Fruit fly (Drosophila melanogaster) ovary, adult (tissue): ENCODE data around the gene cu.

Experiments
- CG17801 ChIP-seq: fragments of 200-800 bp; optimal IDR thresholded peaks from 2 replicates; lab custom pipeline; 2019; ENCODE audit warnings: missing biosample characterization, mild to moderate bottlenecking, missing genetic modification characterization, moderate library complexity; ENCODE audit not compliant: partially characterized antibody

Gene cu

DNA sequence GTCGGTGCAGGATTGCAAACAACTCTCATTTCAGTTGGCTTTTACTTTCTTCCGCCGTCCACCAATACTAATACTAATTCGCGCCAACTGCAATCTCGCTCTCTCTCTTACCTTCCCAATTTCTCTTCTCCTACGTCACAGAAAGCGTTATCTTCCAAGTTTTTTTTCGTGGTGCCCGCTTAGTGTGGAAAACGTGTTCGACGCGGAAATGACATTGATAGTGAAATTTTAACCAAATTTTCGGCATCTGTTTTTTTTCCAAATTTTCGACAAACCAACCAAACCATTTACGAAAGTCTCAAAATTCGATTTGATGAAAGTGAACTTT is at the start of gene cu:
cu (plus strand) TSS at position 204 of the 328 bp plus-strand sequence.
- TF ChIP-seq CG17801 (GFP tag; lab: Kevin White, UChicago) = no peak

- peak; percentile 37 for TF ChIP-seq CG17801 (GFP tag; lab: Kevin White, UChicago)
Measured at dm6 chr3R:11153799-11154273, 43.6 kb upstream of the cu start, which contains the start of gene Ugt302K1. Gene Ugt302K1, minus strand, starts transcription at chr3R:11153849.

dm6 chr3R:11154576-11155113 is 42.7 kb upstream of the cu start, which contains the start of gene Ugt302E1:
Gene Ugt302E1, plus strand, starts transcription at chr3R:11154626.
- TF ChIP-seq CG17801 (GFP tag; lab: Kevin White, UChicago) = no peak

DNA sequence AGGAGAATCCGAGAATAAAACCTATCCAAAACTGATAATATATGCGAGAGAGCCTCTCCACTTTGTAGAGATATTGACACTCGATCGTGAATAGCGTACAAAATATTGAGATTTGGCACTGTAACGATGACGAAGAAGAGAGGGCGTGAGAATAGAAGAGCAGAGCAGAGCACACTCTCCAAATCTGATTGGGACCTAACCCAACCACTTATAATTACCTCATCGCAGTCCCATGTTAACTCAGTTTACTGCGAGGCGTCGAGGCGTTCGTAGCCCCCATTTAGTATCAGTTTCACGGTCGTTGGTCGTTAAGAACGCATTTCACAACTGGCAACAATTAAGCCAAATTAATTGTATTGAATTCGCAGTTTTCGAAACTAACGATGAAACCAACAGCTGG is 40.5 kb upstream of the cu start, which contains the start of gene Ugt302C1:
Ugt302C1 (plus strand) TSS at position 241 of the 400 bp plus-strand sequence.
- TF ChIP-seq CG17801 (GFP tag; lab: Kevin White, UChicago) = peak; percentile 44

dm6 chr3R:11160907-11161306 is 36.5 kb upstream of the cu start, which contains the start of gene CG4757:
Gene CG4757, plus strand, starts transcription at chr3R:11161207.
- no peak for TF ChIP-seq CG17801 (GFP tag; lab: Kevin White, UChicago)

dm6 chr3R:11165974-11166373 is 31.4 kb upstream of the cu start, which contains the start of gene Ugt35E1:
Gene Ugt35E1, minus strand, starts transcription at chr3R:11166074.
- TF ChIP-seq CG17801 (GFP tag; lab: Kevin White, UChicago) = no peak

- no peak for TF ChIP-seq CG17801 (GFP tag; lab: Kevin White, UChicago)
Measured at dm6 chr3R:11167931-11168465, 29.4 kb upstream of the cu start, which contains the start of gene Ugt35E2. Gene Ugt35E2, minus strand, starts transcription at chr3R:11167981.

DNA sequence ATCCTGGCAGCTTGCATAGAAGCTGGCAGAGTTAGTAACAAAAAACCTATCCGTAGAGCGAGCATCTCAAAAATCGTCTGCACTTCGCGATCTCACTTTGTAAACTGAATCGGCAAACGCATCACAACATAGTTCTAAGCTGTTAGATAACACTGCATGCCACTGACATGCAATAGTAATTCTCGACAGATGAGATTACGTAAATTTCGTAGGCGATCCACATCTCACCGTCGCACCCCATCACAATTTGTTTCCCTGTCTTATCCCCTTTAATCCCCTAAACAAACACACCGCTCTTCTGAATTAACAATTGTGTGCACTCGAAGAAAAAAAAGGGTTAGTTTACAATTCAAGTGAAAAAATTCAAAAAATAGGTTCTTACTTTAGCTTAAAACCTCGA is 27.2 kb upstream of the cu start, which contains the start of gene Ugt35B1:
Ugt35B1 (minus strand) TSS at position 101 of the 400 bp plus-strand sequence.
- TF ChIP-seq CG17801 (GFP tag; lab: Kevin White, UChicago) = no peak

dm6 chr3R:11172460-11173168 is 24.8 kb upstream of the cu start, which contains the start of gene Ugt35A1:
Gene Ugt35A1, minus strand, starts transcription at chr3R:11172664.
- TF ChIP-seq CG17801 (GFP tag; lab: Kevin White, UChicago) = no peak

DNA sequence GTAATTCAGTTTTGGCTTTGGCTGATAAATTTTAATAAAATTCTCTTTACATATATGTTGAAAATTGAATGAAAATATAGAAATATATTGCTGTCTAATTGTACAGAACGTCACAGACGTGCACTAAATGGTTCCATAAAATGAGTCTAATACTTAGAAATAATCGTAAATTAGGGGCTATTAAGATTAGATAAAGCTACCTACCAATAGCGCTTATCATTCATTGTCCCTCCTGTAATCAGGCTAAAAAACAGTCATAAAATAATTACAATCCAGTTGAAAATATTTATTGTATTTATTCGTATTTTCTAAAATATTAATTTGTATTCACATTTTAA is 24.3 kb upstream of the cu start:
- TF ChIP-seq CG17801 (GFP tag; lab: Kevin White, UChicago) = peak; percentile 65

DNA sequence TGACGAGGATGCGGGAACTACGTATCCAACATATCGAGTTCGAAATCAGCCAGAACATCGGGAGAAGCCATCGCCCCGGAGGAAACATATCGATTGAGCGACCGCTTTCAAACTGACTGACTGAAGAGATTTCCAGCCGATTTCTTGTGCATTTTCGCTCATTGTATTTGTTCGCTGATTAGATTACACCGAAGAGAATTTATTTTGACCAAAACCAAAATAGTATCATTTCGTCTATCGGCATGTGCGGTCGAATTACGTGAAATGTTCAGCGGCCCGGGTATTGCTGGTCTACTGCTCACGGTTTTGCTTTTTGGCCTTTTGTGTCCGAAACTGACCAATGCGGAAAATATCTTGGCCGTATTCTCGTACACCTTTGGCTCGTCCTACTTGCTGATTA is 22.1 kb upstream of the cu start, which contains the start of the genes Ugt304A1 and Ugt303A1:
Ugt304A1 (minus strand) TSS at position 101 of the 400 bp plus-strand sequence.
Ugt303A1 (plus strand) TSS at position 222 of the 400 bp plus-strand sequence.
- no peak for TF ChIP-seq CG17801 (GFP tag; lab: Kevin White, UChicago)

dm6 chr3R:11175777-11176176 is 21.6 kb upstream of the cu start:
- no peak for TF ChIP-seq CG17801 (GFP tag; lab: Kevin White, UChicago)

- no peak for TF ChIP-seq CG17801 (GFP tag; lab: Kevin White, UChicago)
Measured at dm6 chr3R:11177579-11177978, 19.8 kb upstream of the cu start.

DNA sequence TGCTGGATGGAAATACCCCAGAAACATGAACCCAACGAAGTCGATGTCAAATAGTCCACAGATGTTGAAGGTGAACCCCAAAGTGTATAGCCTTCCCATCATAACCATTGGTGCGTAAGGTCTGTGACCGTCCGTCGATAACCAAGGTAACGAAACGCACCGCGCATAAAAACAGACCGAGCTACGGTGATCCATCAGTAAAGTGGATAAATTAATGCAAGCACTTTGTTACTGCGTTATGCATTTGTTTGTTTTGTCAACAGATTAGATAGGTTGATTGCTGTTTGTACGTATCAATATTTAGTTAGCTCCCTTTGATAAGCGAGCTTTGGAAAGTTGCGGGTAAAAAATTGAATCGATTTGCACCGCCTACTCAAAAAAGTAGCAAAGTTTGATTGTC is 19.1 kb upstream of the cu start:
- no peak for TF ChIP-seq CG17801 (GFP tag; lab: Kevin White, UChicago)

dm6 chr3R:11195792-11196191 is 1.6 kb upstream of the cu start, which contains the start of gene CG18577:
Gene CG18577, plus strand, starts transcription at chr3R:11196092.
- TF ChIP-seq CG17801 (GFP tag; lab: Kevin White, UChicago) = no peak
